Fruit fly (Drosophila melanogaster) whole organism, embryonic: ENCODE data around the gene CG2901.

Experiments
- Asciz ChIP-seq: fragments of 200-800 bp; sonication (Bioruptor generic); optimal IDR thresholded peaks from 2 replicates; lab custom pipeline; 2017; ENCODE audit warnings: missing biosample characterization, mild to moderate bottlenecking, missing genetic modification characterization, missing genetic modification reagents
- Bteb2 ChIP-seq: fragments of 200-800 bp; sonication (Bioruptor generic); optimal IDR thresholded peaks from 2 replicates; lab custom pipeline; 2016; ENCODE audit warnings: missing biosample characterization, missing genetic modification characterization
- CG11247 ChIP-seq: fragments of 200-800 bp; sonication (Bioruptor generic); IDR thresholded peaks from 2 replicates; pipeline ENCODE4 v1.3.6; 2022; ENCODE audit warnings: missing biosample characterization, missing genetic modification characterization
- CG11398 ChIP-seq: fragments of 200-800 bp; sonication (Bioruptor generic); optimal IDR thresholded peaks from 2 replicates; lab custom pipeline; 2016; ENCODE audit warnings: missing biosample characterization, missing genetic modification characterization
- CG12769 ChIP-seq: fragments of 200-800 bp; sonication (Bioruptor generic); optimal IDR thresholded peaks from 2 replicates; lab custom pipeline; 2019; ENCODE audit warnings: missing biosample characterization, mild to moderate bottlenecking, missing genetic modification characterization, moderate library complexity
- CG12942 ChIP-seq: fragments of 200-800 bp; sonication (Bioruptor generic); optimal IDR thresholded peaks from 3 replicates; lab custom pipeline; 2016; ENCODE audit warnings: missing biosample characterization, missing genetic modification characterization
- CG13296 ChIP-seq: fragments of 200-800 bp; sonication (Bioruptor generic); optimal IDR thresholded peaks from 3 replicates; lab custom pipeline; 2018; ENCODE audit warnings: missing biosample characterization, mild to moderate bottlenecking, missing genetic modification characterization
- CG14667 ChIP-seq: fragments of 200-800 bp; sonication (Bioruptor generic); IDR thresholded peaks from 2 replicates; pipeline ENCODE4 v1.3.6; 2022; ENCODE audit warnings: missing biosample characterization, missing genetic modification characterization
- CG16863 ChIP-seq: fragments of 200-800 bp; sonication (Bioruptor generic); optimal IDR thresholded peaks from 3 replicates; lab custom pipeline; 2016; ENCODE audit warnings: missing biosample characterization, missing genetic modification characterization
- CG17568 ChIP-seq: fragments of 200-800 bp; sonication (Bioruptor generic); optimal IDR thresholded peaks from 2 replicates; lab custom pipeline; 2018; ENCODE audit warnings: missing biosample characterization, mild to moderate bottlenecking, missing genetic modification characterization, moderate library complexity
- CG18599 ChIP-seq: fragments of 200-800 bp; sonication (Bioruptor generic); optimal IDR thresholded peaks from 3 replicates; lab custom pipeline; 2017; ENCODE audit warnings: missing biosample characterization, missing genetic modification characterization, mild to moderate bottlenecking, moderate library complexity, missing genetic modification reagents
- CG2678 ChIP-seq: fragments of 200-800 bp; sonication (Bioruptor generic); optimal IDR thresholded peaks from 3 replicates; lab custom pipeline; 2019; ENCODE audit warnings: missing biosample characterization, mild to moderate bottlenecking, missing genetic modification characterization, moderate library complexity
- CG32532 ChIP-seq: fragments of 200-800 bp; sonication (Bioruptor generic); IDR thresholded peaks from 2 replicates; pipeline ENCODE4 v1.3.6; 2022; ENCODE audit warnings: missing biosample characterization, missing genetic modification characterization
- CG33213 ChIP-seq: fragments of 200-800 bp; sonication (Bioruptor generic); optimal IDR thresholded peaks from 3 replicates; lab custom pipeline; 2016; ENCODE audit warnings: missing biosample characterization, missing genetic modification characterization
- CG5245 ChIP-seq: fragments of 200-800 bp; sonication (Bioruptor generic); optimal IDR thresholded peaks from 3 replicates; lab custom pipeline; 2016; ENCODE audit warnings: missing biosample characterization, missing genetic modification characterization
- CG5953 ChIP-seq: fragments of 200-800 bp; sonication (Bioruptor generic); IDR thresholded peaks from 2 replicates; pipeline ENCODE4 v1.3.6; 2022; ENCODE audit warnings: missing biosample characterization, missing genetic modification characterization
- CG6683 ChIP-seq: fragments of 200-800 bp; sonication (Bioruptor generic); optimal IDR thresholded peaks from 2 replicates; lab custom pipeline; 2017; ENCODE audit warnings: missing biosample characterization, mild to moderate bottlenecking, missing genetic modification characterization, missing genetic modification reagents
- CG6854 ChIP-seq: fragments of 200-800 bp; sonication (Bioruptor generic); optimal IDR thresholded peaks from 3 replicates; lab custom pipeline; 2017; ENCODE audit warnings: missing biosample characterization, mild to moderate bottlenecking, missing genetic modification characterization
- CG7963 ChIP-seq: fragments of 200-800 bp; sonication (Bioruptor generic); IDR thresholded peaks from 3 replicates; pipeline ENCODE4 v1.3.6; 2022; ENCODE audit warnings: missing biosample characterization, missing genetic modification characterization; ENCODE audit not compliant: partially characterized antibody
- CG8281 ChIP-seq: fragments of 200-800 bp; sonication (Bioruptor generic); optimal IDR thresholded peaks from 2 replicates; lab custom pipeline; 2018; ENCODE audit warnings: missing biosample characterization, mild to moderate bottlenecking, missing genetic modification characterization, moderate library complexity
- CG8924 ChIP-seq: fragments of 200-800 bp; optimal IDR thresholded peaks from 3 replicates; lab custom pipeline; 2019; ENCODE audit warnings: missing biosample characterization, mild to moderate bottlenecking, missing genetic modification characterization, moderate library complexity
- Camta ChIP-seq: fragments of 200-800 bp; sonication (Bioruptor generic); optimal IDR thresholded peaks from 2 replicates; lab custom pipeline; 2016; ENCODE audit warnings: missing biosample characterization, missing genetic modification characterization
- Doc2 ChIP-seq: fragments of 200-800 bp; sonication (Bioruptor generic); IDR thresholded peaks from 2 replicates; pipeline ENCODE4 v1.3.6; 2022; ENCODE audit warnings: missing biosample characterization, missing genetic modification characterization
- Dref ChIP-seq: fragments of 200-800 bp; sonication (Bioruptor generic); IDR thresholded peaks from 2 replicates; pipeline ENCODE4 v1.3.6; 2022; ENCODE audit warnings: missing biosample characterization, missing genetic modification characterization
- HLH54F ChIP-seq: fragments of 200-800 bp; sonication (Bioruptor generic); optimal IDR thresholded peaks from 3 replicates; lab custom pipeline; 2016; ENCODE audit warnings: missing biosample characterization, missing genetic modification characterization
- Kr ChIP-seq: fragments of 200-800 bp; sonication (Bioruptor generic); optimal IDR thresholded peaks from 2 replicates; lab custom pipeline; 2017; ENCODE audit warnings: missing biosample characterization, mild to moderate bottlenecking, missing genetic modification characterization
- MESR4 ChIP-seq: fragments of 200-800 bp; sonication (Bioruptor generic); optimal IDR thresholded peaks from 2 replicates; lab custom pipeline; 2018; ENCODE audit warnings: missing biosample characterization, mild to moderate bottlenecking, missing genetic modification characterization, moderate library complexity
- NK7.1 ChIP-seq: fragments of 200-800 bp; sonication (Bioruptor generic); optimal IDR thresholded peaks from 3 replicates; lab custom pipeline; 2016; ENCODE audit warnings: missing biosample characterization, missing genetic modification characterization
- Nf-YB ChIP-seq: fragments of 200-800 bp; sonication (Bioruptor generic); optimal IDR thresholded peaks from 3 replicates; lab custom pipeline; 2019; ENCODE audit warnings: missing biosample characterization, mild to moderate bottlenecking, missing genetic modification characterization, moderate library complexity
- Ravus ChIP-seq: fragments of 200-800 bp; sonication (Bioruptor generic); IDR thresholded peaks from 2 replicates; pipeline ENCODE4 v1.3.6; 2022; ENCODE audit warnings: missing biosample characterization, missing genetic modification characterization
- Sin3A ChIP-seq: fragments of >200 bp; optimal IDR thresholded peaks from 2 replicates; lab custom pipeline; 2018
- Spps ChIP-seq: fragments of 200-800 bp; sonication (Bioruptor generic); optimal IDR thresholded peaks from 2 replicates; lab custom pipeline; 2018; ENCODE audit warnings: missing biosample characterization, mild to moderate bottlenecking, missing genetic modification characterization
- Xrp1 ChIP-seq: fragments of 200-800 bp; sonication (Bioruptor generic); IDR thresholded peaks from 2 replicates; pipeline ENCODE4 v1.3.6; 2022; ENCODE audit warnings: missing biosample characterization, missing genetic modification characterization
- YL-1 ChIP-seq: fragments of 200-800 bp; sonication (Bioruptor generic); optimal IDR thresholded peaks from 3 replicates; lab custom pipeline; 2017; ENCODE audit warnings: missing biosample characterization, mild to moderate bottlenecking, missing genetic modification characterization
- bowl ChIP-seq: fragments of 200-800 bp; sonication (Bioruptor generic); IDR thresholded peaks from 2 replicates; pipeline ENCODE4 v1.3.6; 2022; ENCODE audit warnings: missing biosample characterization, missing genetic modification characterization
- cato ChIP-seq: fragments of 200-800 bp; sonication (Bioruptor generic); optimal IDR thresholded peaks from 2 replicates; lab custom pipeline; 2016; ENCODE audit warnings: missing biosample characterization, missing genetic modification characterization, borderline replicate concordance
- ci ChIP-seq: fragments of 200-800 bp; sonication (Bioruptor generic); IDR thresholded peaks from 3 replicates; pipeline ENCODE4 v1.3.6; 2022; ENCODE audit warnings: missing biosample characterization, missing genetic modification characterization
- da ChIP-seq: fragments of 200-800 bp; sonication (Bioruptor generic); optimal IDR thresholded peaks from 2 replicates; lab custom pipeline; 2016; ENCODE audit warnings: missing biosample characterization, missing genetic modification characterization
- ftz-f1 ChIP-seq: fragments of 200-800 bp; sonication (Bioruptor generic); optimal IDR thresholded peaks from 2 replicates; lab custom pipeline; 2016; ENCODE audit warnings: missing biosample characterization, missing genetic modification characterization
- grn ChIP-seq: fragments of 200-800 bp; sonication (Bioruptor generic); optimal IDR thresholded peaks from 3 replicates; lab custom pipeline; 2017; ENCODE audit warnings: missing biosample characterization, missing genetic modification characterization
- gro ChIP-seq: fragments of 200-800 bp; sonication (Bioruptor generic); optimal IDR thresholded peaks from 2 replicates; lab custom pipeline; 2016; ENCODE audit warnings: missing biosample characterization, missing genetic modification characterization
- hth ChIP-seq: fragments of >200 bp; optimal IDR thresholded peaks from 2 replicates; lab custom pipeline; 2017; ENCODE audit warnings: inconsistent platforms
- kni ChIP-seq: fragments of 200-800 bp; sonication (Bioruptor generic); optimal IDR thresholded peaks from 3 replicates; lab custom pipeline; 2017; ENCODE audit warnings: mild to moderate bottlenecking, missing biosample characterization, missing genetic modification reagents, missing genetic modification characterization
- knrl ChIP-seq: fragments of 200-800 bp; sonication (Bioruptor generic); IDR thresholded peaks from 3 replicates; pipeline ENCODE4 v1.3.6; 2022; ENCODE audit warnings: missing biosample characterization, missing genetic modification characterization; ENCODE audit not compliant: partially characterized antibody
- lab ChIP-seq: fragments of 200-800 bp; sonication (Bioruptor generic); optimal IDR thresholded peaks from 3 replicates; lab custom pipeline; 2017; ENCODE audit warnings: missing biosample characterization, missing genetic modification characterization, mild to moderate bottlenecking, moderate library complexity, missing genetic modification reagents
- pum ChIP-seq: fragments of 200-800 bp; sonication (Bioruptor generic); optimal IDR thresholded peaks from 2 replicates; lab custom pipeline; 2016; ENCODE audit warnings: missing biosample characterization, missing genetic modification characterization
- pzg ChIP-seq: fragments of 200-800 bp; sonication (Bioruptor generic); optimal IDR thresholded peaks from 3 replicates; lab custom pipeline; 2018; ENCODE audit warnings: missing biosample characterization, mild to moderate bottlenecking, missing genetic modification characterization, moderate library complexity
- row ChIP-seq: fragments of 200-800 bp; sonication (Bioruptor generic); IDR thresholded peaks from 3 replicates; pipeline ENCODE4 v1.3.6; 2022; ENCODE audit warnings: missing biosample characterization, missing genetic modification characterization
- slbo ChIP-seq: fragments of 200-800 bp; sonication (Bioruptor generic); IDR thresholded peaks from 2 replicates; pipeline ENCODE4 v1.3.6; 2022; ENCODE audit warnings: missing biosample characterization, missing genetic modification characterization
- ssp ChIP-seq: fragments of 200-800 bp; sonication (Bioruptor generic); IDR thresholded peaks from 2 replicates; pipeline ENCODE4 v1.3.6; 2022; ENCODE audit warnings: missing biosample characterization, missing genetic modification characterization
- tin ChIP-seq: fragments of 200-800 bp; sonication (Bioruptor generic); optimal IDR thresholded peaks from 3 replicates; lab custom pipeline; 2016; ENCODE audit warnings: missing biosample characterization, missing genetic modification characterization

Gene CG2901

DNA sequence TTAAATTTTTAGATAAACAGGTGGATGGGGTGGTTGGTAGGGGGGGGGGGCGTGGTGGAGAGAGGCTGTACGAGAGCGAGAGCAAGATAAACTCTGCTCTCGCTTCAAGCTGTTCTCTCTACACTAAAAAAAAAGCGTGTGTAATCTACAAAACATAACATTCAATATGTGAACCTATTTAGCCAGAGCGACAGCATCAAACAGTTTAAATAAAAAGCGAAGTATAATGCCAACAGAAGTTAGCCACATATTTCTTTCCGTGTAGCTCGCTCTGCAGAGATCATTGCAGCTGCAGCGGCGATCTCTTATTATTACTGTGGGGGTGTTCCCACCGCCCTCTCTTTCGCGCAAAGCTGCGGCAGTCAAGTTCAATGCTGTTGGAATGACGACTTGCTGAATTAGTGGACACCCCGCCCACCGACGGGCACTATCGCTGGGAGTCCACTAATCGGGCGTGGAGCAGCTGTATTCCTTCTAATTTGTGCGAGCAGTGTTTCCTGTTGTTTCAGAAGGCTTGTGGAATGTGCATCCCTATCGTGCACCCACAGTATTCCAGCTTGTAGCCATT, 40.5 kb downstream of the CG2901 start, which contains the start of gene CG2930 (continued):
- TF ChIP-seq Xrp1 (peak; percentile 93), CG8281 (tag; lab: Kevin White, UChicago) (peak; percentile 48), Ravus (GFP tag; lab: Robert Waterston, UW) (peak; percentile 26; the same call in 1 of the 2 replicates), tin (GFP tag; lab: Kevin White, UChicago) (peak; percentile 86), CG11247 (GFP tag; lab: Robert Waterston, UW) (peak; percentile 69), Camta (peak; percentile 73), CG6854 (GFP tag; lab: Kevin White, UChicago) (peak; percentile 52), Bteb2 (GFP tag; lab: Kevin White, UChicago) (peak; percentile 32), Asciz (GFP tag; lab: Kevin White, UChicago) (peak; percentile 85), CG17568 (GFP tag; lab: Kevin White, UChicago) (peak; percentile 71), lab (GFP tag; lab: Kevin White, UChicago) (peak; percentile 86), CG7963 (GFP tag; lab: Robert Waterston, UW) (no peak), MESR4 (peak; percentile 13), kni (GFP tag; lab: Kevin White, UChicago) (no peak), Doc2 (GFP tag; lab: Robert Waterston, UW) (peak; percentile 60; the same call in 1 of the 2 replicates), row (GFP tag; lab: Robert Waterston, UW) (peak; percentile 86), CG12942 (GFP tag; lab: Kevin White, UChicago) (peak; percentile 80), CG11398 (GFP tag; lab: Kevin White, UChicago) (no peak), ssp (peak; percentile 81), pum (GFP tag; lab: Kevin White, UChicago) (peak; percentile 80), Nf-YB (peak; percentile 50), Dref (GFP tag; lab: Robert Waterston, UW) (0 out of 2 replicates have a peak, but pooled peaks have one; percentile 12), CG18599 (GFP tag; lab: Kevin White, UChicago) (peak; percentile 73), YL-1 (GFP tag; lab: Kevin White, UChicago) (peak; percentile 15), CG14667 (GFP tag; lab: Robert Waterston, UW) (peak; percentile 82), knrl (GFP tag; lab: Robert Waterston, UW) (no peak), CG33213 (GFP tag; lab: Kevin White, UChicago) (peak; percentile 70), Spps (tag; lab: Kevin White, UChicago) (peak; percentile 73), Sin3A (lab: Kevin White, UChicago) (no peak), hth (lab: Kevin White, UChicago) (no peak), slbo (GFP tag; lab: Robert Waterston, UW) (peak; percentile 85), CG5953 (GFP tag; lab: Robert Waterston, UW) (peak; percentile 86), ci (GFP tag; lab: Robert Waterston, UW) (peak; percentile 96), grn (GFP tag; lab: Kevin White, UChicago) (no peak), NK7.1 (GFP tag; lab: Kevin White, UChicago) (peak; percentile 72), CG12769 (tag; lab: Kevin White, UChicago) (peak; percentile 75), CG6683 (peak; percentile 54), CG5245 (GFP tag; lab: Kevin White, UChicago) (peak; percentile 91), cato (peak; percentile 68), ftz-f1 (GFP tag; lab: Kevin White, UChicago) (no peak), CG16863 (GFP tag; lab: Kevin White, UChicago) (peak; percentile 84), CG8924 (tag; lab: Kevin White, UChicago) (peak; percentile 79), da (GFP tag; lab: Kevin White, UChicago) (peak; percentile 57), CG13296 (GFP tag; lab: Kevin White, UChicago) (peak; percentile 55), gro (GFP tag; lab: Kevin White, UChicago) (no peak), pzg (GFP tag; lab: Kevin White, UChicago) (no peak), CG2678 (peak; percentile 82), CG32532 (GFP tag; lab: Robert Waterston, UW) (peak; percentile 80), Kr (GFP tag; lab: Kevin White, UChicago) (no peak), bowl (peak; percentile 74; the same call in 1 of the 2 replicates), HLH54F (GFP tag; lab: Kevin White, UChicago) (peak; percentile 55)
